Fruit fly (Drosophila melanogaster) whole organism, adult: ENCODE results near the gene CG12310.

Experiments used
- CG1620 ChIP-seq: fragments of 200-800 bp; sonication (Bioruptor generic); optimal IDR thresholded peaks from 2 replicates; lab custom pipeline; 2016; ENCODE audit warnings: missing biosample characterization, missing genetic modification characterization
- CG33017 ChIP-seq: fragments of 200-800 bp; sonication (Bioruptor generic); optimal IDR thresholded peaks from 2 replicates; lab custom pipeline; 2018; ENCODE audit warnings: missing biosample characterization, mild to moderate bottlenecking, missing genetic modification characterization, moderate library complexity
- CG5204 ChIP-seq: fragments of 200-800 bp; sonication (Bioruptor generic); optimal IDR thresholded peaks from 2 replicates; lab custom pipeline; 2016; ENCODE audit warnings: missing biosample characterization, missing genetic modification characterization
- CG7045 ChIP-seq: fragments of 200-800 bp; sonication (Bioruptor generic); optimal IDR thresholded peaks from 2 replicates; lab custom pipeline; 2017; ENCODE audit warnings: missing biosample characterization, mild to moderate bottlenecking, missing genetic modification characterization
- Crg-1 ChIP-seq: fragments of 200-800 bp; sonication (Bioruptor generic); optimal IDR thresholded peaks from 2 replicates; lab custom pipeline; 2016; ENCODE audit warnings: missing biosample characterization, missing genetic modification characterization
- Hr96 ChIP-seq: fragments of 200-800 bp; sonication (Bioruptor generic); optimal IDR thresholded peaks from 2 replicates; lab custom pipeline; 2016; ENCODE audit warnings: missing biosample characterization, missing genetic modification characterization
- Mnt ChIP-seq: fragments of 200-800 bp; sonication (Bioruptor generic); optimal IDR thresholded peaks from 2 replicates; lab custom pipeline; 2016; ENCODE audit warnings: missing biosample characterization, mild to moderate bottlenecking, missing genetic modification characterization
- ovo ChIP-seq: fragments of 200-800 bp; sonication (Bioruptor generic); optimal IDR thresholded peaks from 2 replicates; lab custom pipeline; 2016; ENCODE audit warnings: missing biosample characterization, missing genetic modification characterization
- pad ChIP-seq: fragments of 200-800 bp; sonication (Bioruptor generic); optimal IDR thresholded peaks from 3 replicates; lab custom pipeline; 2017; ENCODE audit warnings: missing biosample characterization, missing genetic modification characterization, mild to moderate bottlenecking, moderate library complexity, missing genetic modification reagents

- TF ChIP-seq Hr96 (GFP tag; lab: Kevin White, UChicago) (no peak), Crg-1 (GFP tag; lab: Kevin White, UChicago) (no peak), CG5204 (no peak), CG7045 (no peak), Mnt (GFP tag; lab: Kevin White, UChicago) (no peak), CG33017 (tag; lab: Kevin White, UChicago) (no peak), CG1620 (GFP tag; lab: Kevin White, UChicago) (no peak), ovo (GFP tag; lab: Kevin White, UChicago) (no peak), pad (GFP tag; lab: Kevin White, UChicago) (no peak)
Measured at dm6 chr3L:15051325-15051724, 719 bp upstream of the CG12310 start, which contains the start of gene CG43679.
